Worm (Caenorhabditis elegans): ENCODE data around the gene alh-9.

Gene alh-9

DNA sequence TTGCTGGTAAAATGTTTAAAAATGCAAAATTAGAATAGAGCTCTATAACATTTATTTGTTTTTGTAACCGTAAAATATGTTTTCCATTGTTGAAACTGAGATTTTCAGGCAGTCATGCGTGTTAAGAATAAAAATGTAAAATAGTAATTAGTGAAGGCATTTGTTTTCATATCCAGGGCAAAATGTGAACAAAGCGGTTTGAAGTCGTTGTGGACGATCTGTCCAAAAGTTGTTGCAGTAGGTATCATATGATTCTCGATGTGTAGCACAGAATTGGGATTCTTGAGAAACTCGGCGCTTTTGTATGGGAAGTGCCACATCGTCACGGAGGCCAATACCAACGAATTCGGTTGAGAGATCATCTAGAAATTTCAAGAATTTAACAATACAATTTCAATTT, 26.5 kb downstream of the alh-9 start:
- no peak for TF ChIP-seq sem-4 (tag; optimal IDR thresholded peaks at IDR 0.05)
- TF ChIP-seq zag-1 (tag; optimal IDR thresholded peaks at IDR 0.05), result no peak
- no peak for TF ChIP-seq sma-3 (GFP tag; optimal IDR thresholded peaks at IDR 0.05)
- no peak for TF ChIP-seq lin-13 (GFP tag; optimal IDR thresholded peaks at IDR 0.05)
- TF ChIP-seq fos-1 (tag; optimal IDR thresholded peaks at IDR 0.05), result no peak
- no peak for TF ChIP-seq crh-2 (tag; optimal IDR thresholded peaks at IDR 0.05)
- TF ChIP-seq nhr-237 (tag; optimal IDR thresholded peaks at IDR 0.05), result no peak
- no peak for TF ChIP-seq nhr-129 (tag; optimal IDR thresholded peaks at IDR 0.05)
- TF ChIP-seq gmeb-1 (tag; optimal IDR thresholded peaks at IDR 0.05), result no peak
- TF ChIP-seq ceh-82 (tag; optimal IDR thresholded peaks at IDR 0.05), result no peak
- TF ChIP-seq sma-9 (GFP tag; optimal IDR thresholded peaks at IDR 0.05), result no peak
- no peak for TF ChIP-seq sma-9 (tag; optimal IDR thresholded peaks at IDR 0.05)

DNA sequence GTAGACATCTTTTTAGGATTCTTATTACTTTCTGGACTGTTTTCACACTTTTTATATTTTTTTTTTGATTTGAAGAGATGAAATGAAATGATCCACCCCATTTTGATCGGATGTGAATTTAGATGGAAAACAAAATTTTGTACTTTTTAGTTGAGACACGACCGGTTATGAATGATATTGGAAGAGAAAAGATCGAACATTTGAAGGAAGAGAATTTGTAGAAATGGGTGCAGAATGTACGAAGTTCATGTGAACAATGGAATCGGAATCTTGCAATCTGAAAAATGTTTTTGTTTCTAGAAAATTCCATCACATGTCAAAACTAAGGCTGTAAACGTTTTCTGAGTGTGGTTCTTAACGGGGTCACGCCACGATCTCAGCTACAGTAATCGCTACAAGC, 27.0 kb downstream of the alh-9 start, which contains the start of gene F01F1.14:
F01F1.14 (minus strand) TSS at position 101 of the 400 bp plus-strand sequence.
- TF ChIP-seq lsy-2 (tag; optimal IDR thresholded peaks at IDR 0.05) (no peak), R02D3.7 (tag; optimal IDR thresholded peaks at IDR 0.05) (no peak), snpc-4 (tag; optimal IDR thresholded peaks at IDR 0.05) (no peak), dmd-4 (tag; optimal IDR thresholded peaks at IDR 0.05) (no peak), ZK546.5 (tag; optimal IDR thresholded peaks at IDR 0.05) (no peak), F13H6.1 (tag; optimal IDR thresholded peaks at IDR 0.05) (no peak), lin-13 (GFP tag; optimal IDR thresholded peaks at IDR 0.05) (no peak), Y55F3AM.14 (GFP tag; optimal IDR thresholded peaks at IDR 0.05) (no peak), sma-3 (GFP tag; optimal IDR thresholded peaks at IDR 0.05) (no peak), nhr-77 (tag; optimal IDR thresholded peaks at IDR 0.05) (no peak), unc-62 (GFP tag; optimal IDR thresholded peaks at IDR 0.05) (no peak), ceh-82 (tag; optimal IDR thresholded peaks at IDR 0.05) (no peak), sem-4 (tag; optimal IDR thresholded peaks at IDR 0.05) (no peak), nhr-21 (tag; optimal IDR thresholded peaks at IDR 0.05) (no peak), nhr-23 (tag; optimal IDR thresholded peaks at IDR 0.05) (no peak)

DNA sequence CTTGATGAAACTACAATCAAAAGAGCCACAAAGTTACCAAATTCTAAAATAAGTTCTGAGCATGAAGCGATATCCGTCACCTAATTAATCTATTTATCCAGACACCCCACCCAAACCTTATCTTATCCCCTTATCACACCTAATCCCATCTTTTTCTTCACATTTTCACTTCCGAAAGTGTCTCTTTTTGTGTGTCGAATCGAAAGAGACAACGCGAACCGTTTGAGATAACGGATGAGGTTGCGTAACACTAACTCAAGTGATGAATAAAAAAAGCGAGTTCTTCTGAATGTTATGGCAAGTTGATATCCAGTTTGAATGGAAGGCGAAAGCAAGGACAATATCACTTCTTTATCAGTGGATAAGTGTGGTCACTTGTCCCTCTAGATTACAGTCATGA, 27.7 kb downstream of the alh-9 start:
- TF ChIP-seq mab-5 (tag; optimal IDR thresholded peaks at IDR 0.05) (no peak), Y55F3AM.14 (GFP tag; optimal IDR thresholded peaks at IDR 0.05) (no peak), lsy-2 (tag; optimal IDR thresholded peaks at IDR 0.05) (no peak), elt-3 (tag; optimal IDR thresholded peaks at IDR 0.05) (no peak), unc-55 (GFP tag; optimal IDR thresholded peaks at IDR 0.05) (no peak), skn-1 (tag; optimal IDR thresholded peaks at IDR 0.05) (no peak), lin-11 (tag; optimal IDR thresholded peaks at IDR 0.05) (no peak), gmeb-1 (tag; optimal IDR thresholded peaks at IDR 0.05) (no peak), unc-39 (tag; optimal IDR thresholded peaks at IDR 0.05) (no peak)

DNA sequence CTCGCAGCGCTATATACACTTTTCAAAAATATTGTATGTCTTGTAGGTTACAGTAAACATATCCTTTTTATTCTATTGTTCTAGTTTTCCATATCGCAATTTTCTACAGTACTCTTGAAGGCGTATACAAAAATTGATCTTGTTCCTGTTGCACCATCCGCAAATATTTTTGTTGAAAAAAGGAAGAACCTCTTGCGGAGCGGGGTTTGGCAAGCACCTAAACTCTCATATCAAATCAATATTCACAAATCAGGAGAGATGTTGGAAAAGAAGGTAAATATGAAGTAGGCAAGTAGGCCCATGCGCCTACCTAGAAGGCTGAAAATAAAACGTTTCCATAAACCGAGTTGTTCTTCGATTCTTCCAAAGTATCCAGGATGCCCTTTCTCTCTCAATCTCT, 28.2 kb downstream of the alh-9 start, which contains the start of gene C28H8.5:
C28H8.5 (plus strand) TSS at position 301 of the 400 bp plus-strand sequence.
- TF ChIP-seq Y55F3AM.14 (GFP tag; optimal IDR thresholded peaks at IDR 0.05) (no peak), ztf-4 (tag; optimal IDR thresholded peaks at IDR 0.05) (no peak), fos-1 (tag; optimal IDR thresholded peaks at IDR 0.05) (no peak), sma-9 (GFP tag; optimal IDR thresholded peaks at IDR 0.05) (no peak), sma-9 (tag; optimal IDR thresholded peaks at IDR 0.05) (no peak), elt-3 (tag; optimal IDR thresholded peaks at IDR 0.05) (no peak), ceh-82 (tag; optimal IDR thresholded peaks at IDR 0.05) (no peak), unc-62 (GFP tag; optimal IDR thresholded peaks at IDR 0.05) (no peak), ztf-1 (GFP tag; conservative IDR thresholded peaks at IDR 0.05) (no peak), mbf-1 (tag; optimal IDR thresholded peaks at IDR 0.05) (no peak), lin-39 (tag; optimal IDR thresholded peaks at IDR 0.05) (no peak), C34F6.9 (tag; optimal IDR thresholded peaks at IDR 0.05) (no peak), ceh-16 (tag; optimal IDR thresholded peaks at IDR 0.05) (no peak), mdl-1 (tag; optimal IDR thresholded peaks at IDR 0.05) (no peak), skn-1 (tag; optimal IDR thresholded peaks at IDR 0.05) (no peak), egl-27 (tag; optimal IDR thresholded peaks at IDR 0.05) (no peak), nhr-11 (tag; optimal IDR thresholded peaks at IDR 0.05) (no peak), elt-1 (tag; optimal IDR thresholded peaks at IDR 0.05) (no peak), nhr-129 (tag; optimal IDR thresholded peaks at IDR 0.05) (no peak), unc-39 (tag; optimal IDR thresholded peaks at IDR 0.05) (no peak), F13H6.1 (tag; optimal IDR thresholded peaks at IDR 0.05) (no peak)

All from whole organism, L2 larva.